Worm (Caenorhabditis elegans) whole organism, late embryonic: ENCODE results near the gene ani-1.

Source experiments
- C08G9.2 ChIP-seq: sonication (generic microtip); optimal IDR thresholded peaks from 2 replicates; lab custom pipeline; 2016; ENCODE audit warnings: mild to moderate bottlenecking, missing genetic modification characterization, moderate library complexity, missing compliant biosample characterization
- K02D7.2 ChIP-seq: sonication (generic microtip); optimal IDR thresholded peaks from 2 replicates; lab custom pipeline; 2017; ENCODE audit warnings: mild to moderate bottlenecking, missing genetic modification characterization, missing compliant biosample characterization
- T23F11.4 ChIP-seq: fragments of 200-800 bp; sonication (Bioruptor generic); optimal IDR thresholded peaks from 2 replicates; lab custom pipeline; 2018; ENCODE audit warnings: mild to moderate bottlenecking, missing genetic modification characterization, missing compliant biosample characterization
- ahr-1 ChIP-seq: sonication (generic microtip); optimal IDR thresholded peaks from 2 replicates; lab custom pipeline; 2016; ENCODE audit warnings: missing genetic modification characterization, missing compliant biosample characterization
- ama-1 ChIP-seq: fragments of 150-350 bp; optimal IDR thresholded peaks from 2 replicates; lab custom pipeline; 2014
- ceh-14 ChIP-seq: sonication (generic microtip); optimal IDR thresholded peaks from 2 replicates; lab custom pipeline; 2016; ENCODE audit warnings: missing genotype, missing genetic modification characterization, missing compliant biosample characterization
- ceh-2 ChIP-seq: sonication (generic microtip); optimal IDR thresholded peaks from 2 replicates; lab custom pipeline; 2016; ENCODE audit warnings: missing genotype, missing genetic modification characterization, missing compliant biosample characterization
- ceh-22 ChIP-seq: sonication (generic microtip); optimal IDR thresholded peaks from 2 replicates; lab custom pipeline; 2017; ENCODE audit warnings: missing biosample characterization, missing genetic modification characterization
- ceh-30 ChIP-seq: fragments of 150-350 bp; optimal IDR thresholded peaks from 2 replicates; lab custom pipeline; 2014; ENCODE audit warnings: missing biosample characterization, missing genetic modification characterization
- ceh-31 ChIP-seq: sonication (generic microtip); optimal IDR thresholded peaks from 2 replicates; lab custom pipeline; 2016; ENCODE audit warnings: missing genetic modification characterization, missing compliant biosample characterization
- ceh-34 ChIP-seq: sonication (generic microtip); optimal IDR thresholded peaks from 2 replicates; lab custom pipeline; 2016; ENCODE audit warnings: mild to moderate bottlenecking, missing genetic modification characterization, missing compliant biosample characterization
- ceh-6 ChIP-seq: fragments of 200-800 bp; sonication (Bioruptor generic); optimal IDR thresholded peaks from 2 replicates; lab custom pipeline; 2018; ENCODE audit warnings: mild to moderate bottlenecking, missing genetic modification characterization, missing compliant biosample characterization
- ceh-9 ChIP-seq: sonication (generic microtip); optimal IDR thresholded peaks from 2 replicates; lab custom pipeline; 2016; ENCODE audit warnings: mild to moderate bottlenecking, missing genetic modification characterization, inconsistent platforms, missing compliant biosample characterization
- che-1 ChIP-seq: sonication (generic microtip); optimal IDR thresholded peaks from 2 replicates; lab custom pipeline; 2016; ENCODE audit warnings: mild to moderate bottlenecking, missing genetic modification characterization, missing compliant biosample characterization
- dmd-4 ChIP-seq: sonication (generic microtip); optimal IDR thresholded peaks from 2 replicates; lab custom pipeline; 2016; ENCODE audit warnings: borderline replicate concordance, missing genetic modification characterization, missing compliant biosample characterization
- ets-4 ChIP-seq: sonication (generic microtip); optimal IDR thresholded peaks from 2 replicates; lab custom pipeline; 2016; ENCODE audit warnings: missing genetic modification characterization, missing compliant biosample characterization
- fax-1 ChIP-seq: sonication (generic microtip); optimal IDR thresholded peaks from 2 replicates; lab custom pipeline; 2016; ENCODE audit warnings: missing genotype, missing genetic modification characterization, missing compliant biosample characterization
- fkh-6 ChIP-seq: sonication (generic microtip); optimal IDR thresholded peaks from 2 replicates; lab custom pipeline; 2016; ENCODE audit warnings: missing genetic modification characterization, missing compliant biosample characterization
- hlh-15 ChIP-seq: sonication (generic microtip); optimal IDR thresholded peaks from 2 replicates; lab custom pipeline; 2016; ENCODE audit warnings: missing genetic modification characterization, missing compliant biosample characterization
- hlh-30 ChIP-seq: sonication (generic microtip); optimal IDR thresholded peaks from 2 replicates; lab custom pipeline; 2017; ENCODE audit warnings: antibody characterized with exemption, missing genetic modification characterization, missing compliant biosample characterization; ENCODE audit not compliant: insufficient read depth
- hlh-6 ChIP-seq: sonication (generic microtip); optimal IDR thresholded peaks from 2 replicates; lab custom pipeline; 2016; ENCODE audit warnings: missing genotype, missing genetic modification characterization, missing compliant biosample characterization
- lin-11 ChIP-seq: fragments of 200-800 bp; sonication (Bioruptor generic); optimal IDR thresholded peaks from 2 replicates; lab custom pipeline; 2018; ENCODE audit warnings: mild to moderate bottlenecking, missing genetic modification characterization, missing compliant biosample characterization
- madf-2 ChIP-seq: sonication (generic microtip); optimal IDR thresholded peaks from 2 replicates; lab custom pipeline; 2017; ENCODE audit warnings: missing genetic modification characterization, missing compliant biosample characterization
- mec-3 ChIP-seq: sonication (generic microtip); optimal IDR thresholded peaks from 2 replicates; lab custom pipeline; 2016; ENCODE audit warnings: borderline replicate concordance, missing genetic modification characterization, missing compliant biosample characterization
- nfya-1 ChIP-seq: sonication (generic microtip); optimal IDR thresholded peaks from 2 replicates; lab custom pipeline; 2017; ENCODE audit warnings: missing genetic modification characterization, mild to moderate bottlenecking, missing compliant biosample characterization, antibody characterized with exemption, moderate library complexity
- pax-1 ChIP-seq: fragments of 150-350 bp; optimal IDR thresholded peaks from 2 replicates; lab custom pipeline; 2014; ENCODE audit warnings: missing biosample characterization, missing genetic modification characterization
- pha-4 ChIP-seq: fragments of 150-350 bp; optimal IDR thresholded peaks from 2 replicates; lab custom pipeline; 2018; ENCODE audit warnings: missing biosample characterization, missing genetic modification reagents, missing genetic modification characterization
- pros-1 ChIP-seq: fragments of 150-350 bp; optimal IDR thresholded peaks from 2 replicates; lab custom pipeline; 2014; ENCODE audit warnings: missing biosample characterization, missing genetic modification reagents, missing genetic modification characterization
- rnt-1 ChIP-seq: sonication (generic microtip); optimal IDR thresholded peaks from 2 replicates; lab custom pipeline; 2016; ENCODE audit warnings: missing genetic modification characterization, missing compliant biosample characterization
- sox-2 ChIP-seq: fragments of 200-800 bp; sonication (Bioruptor generic); IDR thresholded peaks from 2 replicates; pipeline ENCODE4 v1.3.6; 2022; ENCODE audit warnings: missing genetic modification reagents, missing genetic modification characterization, missing compliant biosample characterization
- syd-9 ChIP-seq: sonication (generic microtip); optimal IDR thresholded peaks from 2 replicates; lab custom pipeline; 2016; ENCODE audit warnings: mild to moderate bottlenecking, missing genetic modification characterization, moderate library complexity, missing compliant biosample characterization
- ttx-3 ChIP-seq: sonication (generic microtip); optimal IDR thresholded peaks from 2 replicates; lab custom pipeline; 2016; ENCODE audit warnings: missing genetic modification reagents, missing genetic modification characterization, missing compliant biosample characterization
- unc-3 ChIP-seq, 2 experiments: fragments of 200-800 bp in 1 of 2; sonication (Bioruptor generic) in 1 of 2; sonication (generic microtip) in 1 of 2; conservative IDR thresholded peaks in 1 of 2; optimal IDR thresholded peaks in 1 of 2; 2 replicates each; pipeline versions ENCODE4 v1.3.6 to Lab custom; 2016 to 2022; ENCODE audit warnings: missing compliant biosample characterization in 2 of 2, missing genetic modification characterization in 2 of 2, missing genetic modification reagents in 1 of 2
- unc-42 ChIP-seq: sonication (generic microtip); optimal IDR thresholded peaks from 2 replicates; lab custom pipeline; 2016; ENCODE audit warnings: missing genotype, missing genetic modification characterization, missing compliant biosample characterization
- unc-55 ChIP-seq: sonication (generic microtip); optimal IDR thresholded peaks from 2 replicates; lab custom pipeline; 2017; ENCODE audit warnings: missing biosample characterization, missing genetic modification reagents, missing genetic modification characterization
- zip-5 ChIP-seq: sonication (generic microtip); optimal IDR thresholded peaks from 2 replicates; lab custom pipeline; 2016; ENCODE audit warnings: missing genetic modification characterization, missing compliant biosample characterization
- ztf-16 ChIP-seq: sonication (generic microtip); optimal IDR thresholded peaks from 2 replicates; lab custom pipeline; 2017; ENCODE audit warnings: missing genetic modification characterization, missing compliant biosample characterization

ani-1 gene

DNA sequence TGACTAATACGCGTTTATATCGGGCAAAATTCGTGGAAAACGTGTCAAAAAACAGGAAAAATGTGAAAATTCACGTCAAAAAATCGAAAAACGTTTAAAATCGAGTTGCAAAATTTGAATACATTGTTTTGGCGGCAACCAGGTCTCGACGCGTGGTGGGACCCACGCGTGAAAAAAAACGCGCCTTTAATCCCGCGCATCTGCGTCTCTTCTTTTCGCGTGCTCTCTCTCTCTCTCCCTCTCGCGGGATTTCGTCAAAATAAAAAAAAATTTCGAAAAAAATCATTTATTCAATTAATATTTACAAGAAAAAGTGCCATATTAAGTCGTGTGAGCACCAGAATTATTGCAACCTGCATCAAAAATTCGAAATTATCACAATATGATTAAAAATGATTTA lies at the start of gene ani-1:
Gene ani-1, minus strand, starts transcription at position 61 of the 400 bp plus-strand sequence.
- TF ChIP-seq T23F11.4 (GFP tag; lab: Kevin White, UChicago): no peak
- TF ChIP-seq hlh-30: peak; percentile 32
- no peak for TF ChIP-seq unc-3 (GFP tag; conservative IDR thresholded peaks at IDR 0.05; lab: Robert Waterston, UW)
- TF ChIP-seq unc-3 (tag; optimal IDR thresholded peaks at IDR 0.05; lab: Kevin White, UChicago): no peak
- peak; percentile 2 for TF ChIP-seq unc-42 (tag; lab: Kevin White, UChicago)
- TF ChIP-seq ceh-31: peak; percentile 42
- TF ChIP-seq rnt-1 (tag; lab: Kevin White, UChicago): no peak
- peak; percentile 38 for TF ChIP-seq nfya-1
- no peak for TF ChIP-seq ttx-3 (tag; lab: Kevin White, UChicago)
- TF ChIP-seq unc-55 (GFP tag; lab: Kevin White, UChicago): peak; percentile 3
- TF ChIP-seq syd-9 (tag; lab: Kevin White, UChicago): no peak

- no peak for TF ChIP-seq zip-5 (tag; lab: Kevin White, UChicago)
- TF ChIP-seq rnt-1 (tag; lab: Kevin White, UChicago): no peak
- no peak for TF ChIP-seq K02D7.2 (tag; lab: Kevin White, UChicago)
- TF ChIP-seq lin-11: no peak
- no peak for TF ChIP-seq dmd-4
- no peak for TF ChIP-seq ama-1 (lab: Kevin White, UChicago)
- TF ChIP-seq ztf-16 (tag; lab: Kevin White, UChicago): no peak
- TF ChIP-seq ceh-30: no peak
- no peak for TF ChIP-seq hlh-6 (tag; lab: Kevin White, UChicago)
- no peak for TF ChIP-seq ceh-2
- TF ChIP-seq pax-1 (tag; lab: Kevin White, UChicago): no peak
- TF ChIP-seq pros-1 (tag; lab: Kevin White, UChicago): no peak
- TF ChIP-seq ets-4 (tag; lab: Kevin White, UChicago): no peak
- TF ChIP-seq ttx-3 (tag; lab: Kevin White, UChicago): no peak
- no peak for TF ChIP-seq mec-3 (tag; lab: Kevin White, UChicago)
- no peak for TF ChIP-seq pha-4 (tag; lab: Kevin White, UChicago)
- no peak for TF ChIP-seq unc-42 (tag; lab: Kevin White, UChicago)
- TF ChIP-seq fax-1 (tag; lab: Kevin White, UChicago): no peak
- no peak for TF ChIP-seq hlh-30
- TF ChIP-seq hlh-15: no peak
These were observed 46.1 kb upstream of the ani-1 start, which contains the start of gene sql-1 for ce11 chrIII:12499245-12499644. TSS of gene sql-1 (plus strand) at chrIII:12499557.

DNA sequence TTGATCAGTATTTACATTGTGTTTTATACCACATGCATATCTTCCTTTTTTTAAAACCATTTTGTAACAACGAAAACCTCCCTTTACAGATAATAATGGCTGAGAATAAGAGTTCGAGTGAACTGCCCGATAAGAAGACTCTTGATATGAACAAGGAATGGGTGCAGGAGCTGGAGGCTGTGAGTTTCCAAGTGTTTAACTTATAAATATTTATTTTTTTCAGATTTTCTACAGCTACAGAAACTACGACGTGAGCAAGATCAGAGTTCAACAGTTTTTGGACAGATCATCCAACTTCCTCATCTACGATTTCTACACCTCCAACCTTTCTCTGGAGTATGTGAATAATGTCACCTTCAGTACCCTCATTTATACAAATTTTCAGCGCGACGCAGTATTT lies 43.3 kb upstream of the ani-1 start, which contains the start of gene herd-1:
Gene herd-1, plus strand, starts transcription at position 90 of the 400 bp plus-strand sequence.
- TF ChIP-seq madf-2 (tag; lab: Kevin White, UChicago) (no peak), ahr-1 (tag; lab: Kevin White, UChicago) (no peak), C08G9.2 (tag; lab: Kevin White, UChicago) (no peak), ceh-9 (tag; lab: Kevin White, UChicago) (no peak), pros-1 (tag; lab: Kevin White, UChicago) (no peak), ceh-6 (no peak), lin-11 (no peak), fkh-6 (tag; lab: Kevin White, UChicago) (no peak), rnt-1 (tag; lab: Kevin White, UChicago) (no peak), sox-2 (GFP tag; lab: Robert Waterston, UW) (no peak)

DNA sequence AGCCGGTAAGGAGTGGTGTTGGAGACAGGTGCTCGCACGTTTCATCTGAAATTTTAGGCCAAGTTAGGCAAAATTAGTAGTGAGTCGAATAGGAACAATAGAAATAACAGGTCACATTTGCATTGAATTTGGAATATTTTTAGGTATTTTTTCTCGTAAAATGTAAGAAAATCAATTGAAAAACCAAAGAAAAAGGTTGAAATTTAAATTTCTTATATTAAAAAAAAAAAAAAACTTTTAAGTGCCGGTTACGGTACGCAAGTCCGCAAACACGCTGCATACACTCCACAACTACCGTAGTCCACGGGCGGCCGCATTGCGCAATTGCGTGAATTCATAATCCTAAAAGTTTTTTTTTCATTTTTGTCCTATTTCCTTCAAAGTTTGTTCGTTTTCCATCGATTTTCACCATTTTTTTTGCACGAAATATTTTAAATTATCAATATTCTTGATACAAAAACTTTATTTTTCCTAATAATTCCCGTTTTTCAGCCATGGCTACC lies 42.5 kb upstream of the ani-1 start, which contains the start of the genes Y111B2A.1 and Y111B2A.2:
Gene Y111B2A.1, minus strand, starts transcription at position 51 of the 503 bp plus-strand sequence.
Gene Y111B2A.2, plus strand, starts transcription at position 493 of the 503 bp plus-strand sequence.
- TF ChIP-seq K02D7.2 (tag; lab: Kevin White, UChicago): no peak
- no peak for TF ChIP-seq lin-11
- no peak for TF ChIP-seq hlh-30
- no peak for TF ChIP-seq ceh-22 (tag; lab: Kevin White, UChicago)
- TF ChIP-seq unc-3 (GFP tag; conservative IDR thresholded peaks at IDR 0.05; lab: Robert Waterston, UW): no peak
- no peak for TF ChIP-seq unc-3 (tag; optimal IDR thresholded peaks at IDR 0.05; lab: Kevin White, UChicago)
- TF ChIP-seq ceh-14 (tag; lab: Kevin White, UChicago): no peak
- TF ChIP-seq ceh-34 (tag; lab: Kevin White, UChicago): no peak
- TF ChIP-seq unc-42 (tag; lab: Kevin White, UChicago): no peak
- no peak for TF ChIP-seq dmd-4
- no peak for TF ChIP-seq che-1 (tag; lab: Kevin White, UChicago)
- no peak for TF ChIP-seq C08G9.2 (tag; lab: Kevin White, UChicago)
